Worm (Caenorhabditis elegans) whole organism, late embryonic: ENCODE results near the gene ula-1.

Source experiments
- F13H6.1 ChIP-seq: sonication (generic microtip); optimal IDR thresholded peaks from 2 replicates; lab custom pipeline; 2016; ENCODE audit warnings: missing genetic modification characterization, missing compliant biosample characterization
- ama-1 ChIP-seq: fragments of 150-350 bp; optimal IDR thresholded peaks from 2 replicates; lab custom pipeline; 2014
- hlh-30 ChIP-seq: sonication (generic microtip); optimal IDR thresholded peaks from 2 replicates; lab custom pipeline; 2017; ENCODE audit warnings: antibody characterized with exemption, missing genetic modification characterization, missing compliant biosample characterization; ENCODE audit not compliant: insufficient read depth
- hlh-8 ChIP-seq: sonication (generic microtip); optimal IDR thresholded peaks from 2 replicates; lab custom pipeline; 2016; ENCODE audit warnings: missing genotype, missing genetic modification characterization, missing compliant biosample characterization
- lim-6 ChIP-seq: sonication (generic microtip); optimal IDR thresholded peaks from 2 replicates; lab custom pipeline; 2016; ENCODE audit warnings: missing genetic modification characterization, missing compliant biosample characterization
- madf-2 ChIP-seq: sonication (generic microtip); optimal IDR thresholded peaks from 2 replicates; lab custom pipeline; 2017; ENCODE audit warnings: missing genetic modification characterization, missing compliant biosample characterization
- nhr-11 ChIP-seq: fragments of 150-350 bp; optimal IDR thresholded peaks from 2 replicates; lab custom pipeline; 2014; ENCODE audit warnings: missing biosample characterization, missing genetic modification characterization
- tbx-2 ChIP-seq: sonication (generic microtip); optimal IDR thresholded peaks from 2 replicates; lab custom pipeline; 2016; ENCODE audit warnings: missing genetic modification characterization, missing compliant biosample characterization
- unc-86 ChIP-seq: sonication (generic microtip); optimal IDR thresholded peaks from 2 replicates; lab custom pipeline; 2016; ENCODE audit warnings: missing genetic modification characterization, missing compliant biosample characterization

- TF ChIP-seq unc-86 (tag; lab: Kevin White, UChicago) = no peak
- no peak for TF ChIP-seq tbx-2 (tag; lab: Kevin White, UChicago)
- TF ChIP-seq hlh-30 (tag; lab: Kevin White, UChicago) = no peak
- no peak for TF ChIP-seq lim-6
- TF ChIP-seq madf-2 = no peak
- no peak for TF ChIP-seq F13H6.1 (tag; lab: Kevin White, UChicago)
- no peak for TF ChIP-seq ama-1 (lab: Kevin White, UChicago)
- no peak for TF ChIP-seq nhr-11 (tag; lab: Kevin White, UChicago)
- TF ChIP-seq hlh-8 (tag; lab: Kevin White, UChicago) = no peak
Observed at ce11 chrIII:4918906-4919305, 1.2 kb downstream of the ula-1 start.
